Fruit fly (Drosophila melanogaster): ENCODE data around the gene milt.

Gene milt

DNA sequence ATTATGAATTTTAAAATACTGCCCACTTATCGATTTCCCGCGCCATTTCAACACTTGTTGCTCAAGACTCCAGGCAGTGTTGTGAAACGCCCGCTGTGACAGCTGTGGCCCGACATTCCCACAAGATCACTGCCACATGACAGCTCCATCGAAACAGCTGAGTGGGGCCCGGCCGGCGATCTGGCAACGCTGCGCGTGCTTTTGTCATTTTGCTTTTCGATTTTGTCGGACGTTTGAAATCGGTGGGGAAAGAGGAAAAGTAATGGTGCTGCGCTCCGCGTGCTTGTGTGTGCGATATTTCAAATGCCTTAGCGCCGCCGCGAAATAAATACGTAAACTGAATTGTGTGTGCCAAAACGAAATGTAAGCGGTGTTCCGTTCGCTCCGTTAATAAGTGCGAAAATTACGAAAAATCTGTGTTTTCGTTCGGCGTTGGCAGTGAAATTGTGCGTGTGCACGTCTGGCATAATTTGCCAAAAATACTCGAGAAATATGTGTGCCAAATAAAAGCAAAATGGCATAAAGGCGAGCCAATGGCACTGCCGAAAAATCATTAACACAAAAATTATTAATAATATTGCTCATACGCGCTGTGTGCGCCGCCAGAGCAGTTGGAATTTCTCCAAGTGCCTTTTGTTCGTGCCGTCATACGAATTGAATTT lies 4.7 kb downstream of the milt start (continued):
- TF ChIP-seq sug (tag; optimal IDR thresholded peaks at IDR 0.05), result peak; percentile 53
- no peak for TF ChIP-seq CG16815 (GFP tag; optimal IDR thresholded peaks at IDR 0.05)
- TF ChIP-seq CG32772 (GFP tag; IDR thresholded peaks at IDR 0.05), result peak; percentile 41; the same call in 1 of the 2 replicates
- TF ChIP-seq CG7372 (GFP tag; IDR thresholded peaks at IDR 0.05), result 0 out of 2 replicates have a peak, but pooled peaks have one; percentile 27
- peak; percentile 86 for TF ChIP-seq stwl (tag; optimal IDR thresholded peaks at IDR 0.05)
- peak; percentile 38 for TF ChIP-seq Ssrp (tag; optimal IDR thresholded peaks at IDR 0.05)
- no peak for TF ChIP-seq cad (GFP tag; optimal IDR thresholded peaks at IDR 0.05)
- peak; percentile 41 to 50 for TF ChIP-seq Hr51 (GFP tag; optimal IDR thresholded peaks at IDR 0.05)
- TF ChIP-seq CG10321 (GFP tag; IDR thresholded peaks at IDR 0.05), result 0 out of 2 replicates have a peak, but pooled peaks have one; percentile 6
- TF ChIP-seq CG3163 (GFP tag; optimal IDR thresholded peaks at IDR 0.05), result no peak
- TF ChIP-seq CG7556 (GFP tag; optimal IDR thresholded peaks at IDR 0.05), result peak; percentile 64
- TF ChIP-seq Neu2 (GFP tag; optimal IDR thresholded peaks at IDR 0.05; ENCODE audit: borderline replicate concordance), result no peak
- no peak for TF ChIP-seq ap (GFP tag; IDR thresholded peaks at IDR 0.05)
- TF ChIP-seq sens-2 (GFP tag; IDR thresholded peaks at IDR 0.05), result no peak
- peak; percentile 57 for TF ChIP-seq CG18599 (GFP tag; optimal IDR thresholded peaks at IDR 0.05)
- peak; percentile 77 for TF ChIP-seq bbx (GFP tag; IDR thresholded peaks at IDR 0.05; ENCODE audit: partially characterized antibody)
- no peak for TF ChIP-seq GATAe (GFP tag; conservative IDR thresholded peaks at IDR 0.05)
- no peak for TF ChIP-seq CG6254 (GFP tag; optimal IDR thresholded peaks at IDR 0.05)
- TF ChIP-seq sna (GFP tag; IDR thresholded peaks at IDR 0.05; ENCODE audit: partially characterized antibody), result peak; percentile 66; the same call in 1 of the 2 replicates
- peak; percentile 36 for TF ChIP-seq CG13296 (GFP tag; optimal IDR thresholded peaks at IDR 0.05)
- peak; percentile 46 for TF ChIP-seq Nf-YC (tag; optimal IDR thresholded peaks at IDR 0.05)
- TF ChIP-seq Meics (GFP tag; optimal IDR thresholded peaks at IDR 0.05), result peak; percentile 48
- TF ChIP-seq CG11085 (GFP tag; IDR thresholded peaks at IDR 0.05), result peak; percentile 59
- TF ChIP-seq CG8290 (GFP tag; optimal IDR thresholded peaks at IDR 0.05), result peak; percentile 1
- peak in 1 of 2 experiments; percentile 89 for TF ChIP-seq CG8290 (tag; optimal IDR thresholded peaks at IDR 0.05)
- no peak for TF ChIP-seq TFAM (GFP tag; optimal IDR thresholded peaks at IDR 0.05)
- peak; percentile 0 for TF ChIP-seq CG12155 (GFP tag; optimal IDR thresholded peaks at IDR 0.05)
- TF ChIP-seq CG30020 (tag; optimal IDR thresholded peaks at IDR 0.05), result peak; percentile 20
- TF ChIP-seq twi (tag; optimal IDR thresholded peaks at IDR 0.05), result peak; percentile 39
- TF ChIP-seq Taf1 (GFP tag; IDR thresholded peaks at IDR 0.05), result no peak
- peak; percentile 53 for TF ChIP-seq Deaf1 (tag; optimal IDR thresholded peaks at IDR 0.05)
- TF ChIP-seq CG1529 (GFP tag; optimal IDR thresholded peaks at IDR 0.05), result no peak
- peak; percentile 36 for TF ChIP-seq CG11504 (tag; optimal IDR thresholded peaks at IDR 0.05)
- peak; percentile 34 for TF ChIP-seq pb (GFP tag; optimal IDR thresholded peaks at IDR 0.05)
- TF ChIP-seq Dref (GFP tag; IDR thresholded peaks at IDR 0.05), result peak; percentile 89
- peak; percentile 2 for TF ChIP-seq CG7786 (GFP tag; optimal IDR thresholded peaks at IDR 0.05)
- TF ChIP-seq CG9932 (GFP tag; IDR thresholded peaks at IDR 0.05), result peak; percentile 68
- peak; percentile 98 for TF ChIP-seq E2f2 (GFP tag; IDR thresholded peaks at IDR 0.05)
- TF ChIP-seq vfl (GFP tag; optimal IDR thresholded peaks at IDR 0.05), result peak; percentile 34
- TF ChIP-seq ERR (GFP tag; optimal IDR thresholded peaks at IDR 0.05), result peak; percentile 28
- TF ChIP-seq shn (GFP tag; optimal IDR thresholded peaks at IDR 0.05), result peak; percentile 51
- TF ChIP-seq psq (GFP tag; optimal IDR thresholded peaks at IDR 0.05), result no peak
- TF ChIP-seq CG2678 (tag; optimal IDR thresholded peaks at IDR 0.05), result peak; percentile 49
- peak; percentile 74 for TF ChIP-seq CG34376 (GFP tag; optimal IDR thresholded peaks at IDR 0.05)
- peak; percentile 73 for TF ChIP-seq Drgx (GFP tag; IDR thresholded peaks at IDR 0.05)
- TF ChIP-seq HmgD (GFP tag; optimal IDR thresholded peaks at IDR 0.05), result peak; percentile 78
- peak; percentile 67 for TF ChIP-seq Fer1 (GFP tag; optimal IDR thresholded peaks at IDR 0.05)
- peak; percentile 49 for TF ChIP-seq MTF-1 (GFP tag; optimal IDR thresholded peaks at IDR 0.05; ENCODE audit: borderline replicate concordance)
- TF ChIP-seq CG12104 (GFP tag; optimal IDR thresholded peaks at IDR 0.05), result peak; percentile 12
- TF ChIP-seq CG17361 (GFP tag; IDR thresholded peaks at IDR 0.05), result peak; percentile 45; the same call in 2 of the 3 replicates
